Fruit fly (Drosophila melanogaster): ENCODE results near the gene CG1492.
A peak's percentile ranks its signal among the peaks of the same experiment; 100 is the strongest.

CG1492 gene

dm6 chrX:12014800-12015389 lies 2.9 kb upstream of the CG1492 start (continued):
- TF ChIP-seq gce (GFP tag; IDR thresholded peaks at IDR 0.05) (0 out of 3 replicates have a peak, but pooled peaks have one; percentile 4), zf30C (GFP tag; optimal IDR thresholded peaks at IDR 0.05) (no peak), CG6254 (GFP tag; optimal IDR thresholded peaks at IDR 0.05) (peak; percentile 2), Gug (GFP tag; IDR thresholded peaks at IDR 0.05) (peak; percentile 27; the same call in 2 of the 4 replicates), Nf-YA (GFP tag; IDR thresholded peaks at IDR 0.05) (no peak; the same call in 1 of the 2 replicates), NK7.1 (GFP tag; optimal IDR thresholded peaks at IDR 0.05) (no peak), BtbVII (GFP tag; optimal IDR thresholded peaks at IDR 0.05) (no peak), Kr (GFP tag; optimal IDR thresholded peaks at IDR 0.05) (no peak), gfzf (GFP tag; optimal IDR thresholded peaks at IDR 0.05) (no peak), Deaf1 (tag; optimal IDR thresholded peaks at IDR 0.05) (no peak), CG32532 (GFP tag; IDR thresholded peaks at IDR 0.05) (peak; percentile 34), az2 (GFP tag; optimal IDR thresholded peaks at IDR 0.05) (peak; percentile 8), tin (GFP tag; optimal IDR thresholded peaks at IDR 0.05) (peak; percentile 28), CG14014 (GFP tag; IDR thresholded peaks at IDR 0.05) (0 out of 2 replicates have a peak, but pooled peaks have one; percentile 5), E2f1 (GFP tag; IDR thresholded peaks at IDR 0.05) (peak; percentile 26; the same call in 1 of the 2 replicates), CG12236 (GFP tag; optimal IDR thresholded peaks at IDR 0.05) (no peak), Eip74EF (GFP tag; optimal IDR thresholded peaks at IDR 0.05) (no peak), crol (GFP tag; IDR thresholded peaks at IDR 0.05) (no peak), CG5953 (GFP tag; IDR thresholded peaks at IDR 0.05) (no peak), maf-S (GFP tag; optimal IDR thresholded peaks at IDR 0.05) (no peak), Chrac-16 (GFP tag; optimal IDR thresholded peaks at IDR 0.05) (peak; percentile 57), CG18476 (GFP tag; optimal IDR thresholded peaks at IDR 0.05) (peak; percentile 7), fd96Cb (tag; optimal IDR thresholded peaks at IDR 0.05) (peak; percentile 1), tup (GFP tag; optimal IDR thresholded peaks at IDR 0.05) (no peak), wek (GFP tag; optimal IDR thresholded peaks at IDR 0.05) (no peak), Scr (GFP tag; IDR thresholded peaks at IDR 0.05; ENCODE audit: partially characterized antibody) (no peak), chif (GFP tag; optimal IDR thresholded peaks at IDR 0.05) (peak in 1 of 2 experiments; percentile 32), CG31365 (tag; optimal IDR thresholded peaks at IDR 0.05) (no peak), Rfx (GFP tag; IDR thresholded peaks at IDR 0.05) (peak; percentile 23), Dip3 (GFP tag; optimal IDR thresholded peaks at IDR 0.05) (no peak), Pdp1 (GFP tag; optimal IDR thresholded peaks at IDR 0.05) (peak in 1 of 2 experiments; percentile 27), CHES-1-like (GFP tag; optimal IDR thresholded peaks at IDR 0.05) (peak; percentile 5), Awh (GFP tag; IDR thresholded peaks at IDR 0.05) (0 out of 2 replicates have a peak, but pooled peaks have one; percentile 36), CG11093 (GFP tag; IDR thresholded peaks at IDR 0.05) (no peak), CG11247 (GFP tag; IDR thresholded peaks at IDR 0.05) (0 out of 2 replicates have a peak, but pooled peaks have one; percentile 20), cad (GFP tag; optimal IDR thresholded peaks at IDR 0.05) (no peak), CG4360 (GFP tag; IDR thresholded peaks at IDR 0.05) (peak; percentile 81), stc (GFP tag; IDR thresholded peaks at IDR 0.05) (no peak), CG13894 (tag; optimal IDR thresholded peaks at IDR 0.05) (no peak), jing (GFP tag; optimal IDR thresholded peaks at IDR 0.05) (no peak), h (optimal IDR thresholded peaks at IDR 0.05) (no peak), wdn (GFP tag; IDR thresholded peaks at IDR 0.05) (no peak), bcd (GFP tag; optimal IDR thresholded peaks at IDR 0.05) (peak; percentile 21), nmo (GFP tag; optimal IDR thresholded peaks at IDR 0.05) (peak; percentile 22), pzg (GFP tag; optimal IDR thresholded peaks at IDR 0.05) (no peak), Max (GFP tag; optimal IDR thresholded peaks at IDR 0.05) (no peak), Spps (tag; optimal IDR thresholded peaks at IDR 0.05) (peak; percentile 18), Stat92E (GFP tag; optimal IDR thresholded peaks at IDR 0.05) (no peak), trem (tag; optimal IDR thresholded peaks at IDR 0.05) (no peak), CG9215 (GFP tag; IDR thresholded peaks at IDR 0.05) (no peak)

Data from whole organism, embryonic.